Worm (Caenorhabditis elegans) whole organism, young adult: Measurements from ENCODE around the gene C18B2.4.

Experiments
- B0035.1 ChIP-seq: sonication (generic microtip); optimal IDR thresholded peaks from 2 replicates; lab custom pipeline; 2016; ENCODE audit warnings: missing genetic modification characterization, mild to moderate bottlenecking, missing compliant biosample characterization, missing genotype, missing genetic modification reagents
- F22D6.2 ChIP-seq: sonication (generic microtip); optimal IDR thresholded peaks from 2 replicates; lab custom pipeline; 2016; ENCODE audit warnings: mild to moderate bottlenecking, missing genetic modification characterization, missing compliant biosample characterization
- F49E8.2 ChIP-seq: sonication (generic microtip); optimal IDR thresholded peaks from 3 replicates; lab custom pipeline; 2017; ENCODE audit warnings: missing genetic modification characterization, mild to moderate bottlenecking, missing compliant biosample characterization, antibody characterized with exemption, moderate library complexity; ENCODE audit not compliant: insufficient read depth
- K12H6.12 ChIP-seq: fragments of 200-800 bp; sonication (Bioruptor generic); optimal IDR thresholded peaks from 2 replicates; lab custom pipeline; 2018; ENCODE audit warnings: mild to moderate bottlenecking, missing genetic modification characterization, missing compliant biosample characterization
- Y53G8AR.9 ChIP-seq: fragments of 200-800 bp; sonication (Bioruptor generic); conservative IDR thresholded peaks from 2 replicates; pipeline ENCODE4 v1.3.6; 2022; ENCODE audit warnings: missing genetic modification reagents, missing genetic modification characterization, missing compliant biosample characterization
- Y56A3A.18 ChIP-seq: fragments of 200-800 bp; sonication (Bioruptor generic); IDR thresholded peaks from 2 replicates; pipeline ENCODE4 v1.3.6; 2022; ENCODE audit warnings: missing genetic modification reagents, missing genetic modification characterization, missing compliant biosample characterization
- ama-1 ChIP-seq, 3 experiments: fragments of 150-350 bp in 1 of 3; sonication (generic microtip) in 2 of 3; optimal IDR thresholded peaks; 2 replicates each; lab custom pipeline; 2014 to 2018; ENCODE audit warnings: missing biosample characterization in 2 of 3, missing genetic modification characterization in 2 of 3, missing genetic modification reagents in 2 of 3
- attf-3 ChIP-seq: fragments of 200-800 bp; sonication (Bioruptor generic); conservative IDR thresholded peaks from 2 replicates; pipeline ENCODE4 v1.3.6; 2022; ENCODE audit warnings: missing genetic modification reagents, missing genetic modification characterization, missing compliant biosample characterization
- attf-5 ChIP-seq: fragments of 200-800 bp; sonication (Bioruptor generic); optimal IDR thresholded peaks from 2 replicates; lab custom pipeline; 2018; ENCODE audit warnings: mild to moderate bottlenecking, missing genetic modification characterization, missing compliant biosample characterization
- cebp-1 ChIP-seq, 2 experiments: fragments of 200-800 bp in 1 of 2; sonication (Bioruptor generic) in 1 of 2; sonication (generic microtip) in 1 of 2; IDR thresholded peaks in 1 of 2; optimal IDR thresholded peaks in 1 of 2; 2 replicates each; pipeline versions ENCODE4 v1.3.6 to Lab custom; 2017 to 2022; ENCODE audit warnings: missing compliant biosample characterization in 2 of 2, missing genetic modification characterization in 2 of 2, mild to moderate bottlenecking in 1 of 2, missing genetic modification reagents in 1 of 2, moderate library complexity in 1 of 2
- cebp-2 ChIP-seq: fragments of 200-800 bp; sonication (Bioruptor generic); IDR thresholded peaks from 2 replicates; pipeline ENCODE4 v1.3.6; 2022; ENCODE audit warnings: missing genetic modification characterization, missing compliant biosample characterization
- ceh-100 ChIP-seq: fragments of 200-800 bp; sonication (Bioruptor generic); IDR thresholded peaks from 2 replicates; pipeline ENCODE4 v1.3.6; 2022; ENCODE audit warnings: missing genetic modification reagents, missing genetic modification characterization, missing compliant biosample characterization
- ceh-91 ChIP-seq: fragments of 200-800 bp; sonication (Bioruptor generic); IDR thresholded peaks from 2 replicates; pipeline ENCODE4 v1.3.6; 2022; ENCODE audit warnings: missing genetic modification reagents, missing genetic modification characterization, missing compliant biosample characterization
- dpff-1 ChIP-seq: sonication (generic microtip); optimal IDR thresholded peaks from 2 replicates; lab custom pipeline; 2017; ENCODE audit warnings: mild to moderate bottlenecking, missing genetic modification characterization, missing compliant biosample characterization
- dpl-1 ChIP-seq: fragments of 150-350 bp; optimal IDR thresholded peaks from 2 replicates; lab custom pipeline; 2014; ENCODE audit warnings: missing biosample characterization, missing genetic modification reagents, missing genetic modification characterization
- egl-18 ChIP-seq: fragments of 200-800 bp; sonication (Bioruptor generic); IDR thresholded peaks from 2 replicates; pipeline ENCODE4 v1.3.6; 2022; ENCODE audit warnings: missing genetic modification reagents, missing genetic modification characterization, missing compliant biosample characterization
- ekl-4 ChIP-seq: fragments of 200-800 bp; sonication (Bioruptor generic); IDR thresholded peaks from 2 replicates; pipeline ENCODE4 v1.3.6; 2022; ENCODE audit warnings: missing genetic modification reagents, missing genetic modification characterization, missing compliant biosample characterization
- hlh-12 ChIP-seq: sonication (generic microtip); optimal IDR thresholded peaks from 2 replicates; lab custom pipeline; 2016; ENCODE audit warnings: missing genetic modification characterization, missing compliant biosample characterization
- hlh-26 ChIP-seq: fragments of 200-800 bp; sonication (Bioruptor generic); conservative IDR thresholded peaks from 2 replicates; pipeline ENCODE4 v1.3.6; 2022; ENCODE audit warnings: missing genetic modification reagents, missing genetic modification characterization, missing compliant biosample characterization
- hmg-1.2 ChIP-seq: fragments of 200-800 bp; sonication (Bioruptor generic); IDR thresholded peaks from 2 replicates; pipeline ENCODE4 v1.3.6; 2022; ENCODE audit warnings: missing genetic modification reagents, missing genetic modification characterization, missing compliant biosample characterization
- hmg-20 ChIP-seq: fragments of 200-800 bp; sonication (Bioruptor generic); IDR thresholded peaks from 2 replicates; pipeline ENCODE4 v1.3.6; 2022; ENCODE audit warnings: missing genetic modification reagents, missing genetic modification characterization, missing compliant biosample characterization
- let-607 ChIP-seq, 2 experiments: fragments of 200-800 bp in 1 of 2; sonication (Bioruptor generic) in 1 of 2; sonication (generic microtip) in 1 of 2; optimal IDR thresholded peaks; 2 replicates each; lab custom pipeline; 2016 to 2018; ENCODE audit warnings: mild to moderate bottlenecking in 2 of 2, missing compliant biosample characterization in 2 of 2, missing genetic modification characterization in 2 of 2, moderate library complexity in 2 of 2, missing genotype in 1 of 2
- lsy-27 ChIP-seq: sonication (generic microtip); optimal IDR thresholded peaks from 2 replicates; lab custom pipeline; 2017; ENCODE audit warnings: missing genetic modification characterization, mild to moderate bottlenecking, missing compliant biosample characterization, antibody characterized with exemption, missing genotype, borderline replicate concordance; ENCODE audit not compliant: insufficient read depth
- madf-3 ChIP-seq: fragments of 200-800 bp; sonication (Bioruptor generic); IDR thresholded peaks from 2 replicates; pipeline ENCODE4 v1.3.6; 2022; ENCODE audit warnings: missing genetic modification reagents, missing genetic modification characterization, missing compliant biosample characterization
- mxl-1 ChIP-seq: sonication (generic microtip); optimal IDR thresholded peaks from 2 replicates; lab custom pipeline; 2016; ENCODE audit warnings: missing genetic modification characterization, missing compliant biosample characterization
- nhr-80 ChIP-seq: sonication (generic microtip); optimal IDR thresholded peaks from 2 replicates; lab custom pipeline; 2016; ENCODE audit warnings: missing genetic modification characterization, missing compliant biosample characterization
- nhr-90 ChIP-seq: sonication (generic microtip); optimal IDR thresholded peaks from 2 replicates; lab custom pipeline; 2016; ENCODE audit warnings: missing genotype, mild to moderate bottlenecking, missing genetic modification characterization, missing compliant biosample characterization
- pbrm-1 ChIP-seq: fragments of 200-800 bp; sonication (Bioruptor generic); IDR thresholded peaks from 2 replicates; pipeline ENCODE4 v1.3.6; 2022; ENCODE audit warnings: missing genetic modification reagents, missing genetic modification characterization, missing compliant biosample characterization
- rpc-1 ChIP-seq, 2 experiments: fragments of 150-350 bp in 1 of 2; sonication (generic microtip) in 1 of 2; optimal IDR thresholded peaks; 2 replicates each; lab custom pipeline; 2014 to 2018; ENCODE audit warnings: missing biosample characterization in 1 of 2, missing genetic modification characterization in 1 of 2, missing genetic modification reagents in 1 of 2, missing genotype in 1 of 2
- snpc-1.1 ChIP-seq: sonication (generic microtip); optimal IDR thresholded peaks from 2 replicates; lab custom pipeline; 2017; ENCODE audit warnings: missing genetic modification characterization, mild to moderate bottlenecking, missing compliant biosample characterization, antibody characterized with exemption, moderate library complexity, missing genotype, missing genetic modification reagents; ENCODE audit not compliant: insufficient read depth
- snpc-4 ChIP-seq, 5 experiments: fragments of 150-350 bp in 1 of 5; sonication (generic microtip) in 4 of 5; optimal IDR thresholded peaks; 2 replicates each; lab custom pipeline; 2014 to 2018; ENCODE audit warnings: missing genetic modification characterization in 5 of 5, missing biosample characterization in 3 of 5, antibody characterized with exemption in 2 of 5, mild to moderate bottlenecking in 2 of 5, missing compliant biosample characterization in 2 of 5, missing genotype in 2 of 5, moderate library complexity in 2 of 5, missing genetic modification reagents in 1 of 5
- sptf-2 ChIP-seq: fragments of 200-800 bp; sonication (Bioruptor generic); optimal IDR thresholded peaks from 2 replicates; lab custom pipeline; 2018; ENCODE audit warnings: mild to moderate bottlenecking, missing genetic modification characterization, missing compliant biosample characterization
- tbx-9 ChIP-seq: sonication (generic microtip); optimal IDR thresholded peaks from 2 replicates; lab custom pipeline; 2016; ENCODE audit warnings: borderline replicate concordance, missing genetic modification characterization, inconsistent platforms, missing compliant biosample characterization
- xnd-1 ChIP-seq: sonication (generic microtip); optimal IDR thresholded peaks from 2 replicates; lab custom pipeline; 2016; ENCODE audit warnings: missing genotype, missing genetic modification reagents, missing genetic modification characterization, missing compliant biosample characterization
- ztf-22 ChIP-seq: fragments of 200-800 bp; sonication (Bioruptor generic); optimal IDR thresholded peaks from 2 replicates; lab custom pipeline; 2018; ENCODE audit warnings: mild to moderate bottlenecking, missing genetic modification characterization, moderate library complexity, missing compliant biosample characterization
- ztf-3 ChIP-seq: fragments of 200-800 bp; sonication (Bioruptor generic); optimal IDR thresholded peaks from 2 replicates; lab custom pipeline; 2018; ENCODE audit warnings: mild to moderate bottlenecking, missing genetic modification characterization, missing compliant biosample characterization

C18B2.4 gene

ce11 chrX:3581813-3582212, 23.7 kb downstream of the C18B2.4 start:
- TF ChIP-seq nhr-90 (tag; lab: Kevin White, UChicago) (no peak), dpff-1 (tag; lab: Kevin White, UChicago) (no peak), ceh-100 (GFP tag; lab: Robert Waterston, UW) (no peak), ztf-22 (GFP tag; lab: Kevin White, UChicago) (no peak), hmg-20 (GFP tag; lab: Robert Waterston, UW) (no peak), ekl-4 (GFP tag; lab: Robert Waterston, UW) (no peak), hlh-26 (no peak), K12H6.12 (tag; lab: Kevin White, UChicago) (no peak), F22D6.2 (tag; lab: Kevin White, UChicago) (no peak), tbx-9 (tag; lab: Kevin White, UChicago) (no peak)

ce11 chrX:3576239-3576638, 29.3 kb downstream of the C18B2.4 start, which contains the start of gene ckc-1:
TSS of gene ckc-1 (plus strand) at chrX:3576606.
- TF ChIP-seq let-607 (tag; optimal IDR thresholded peaks at IDR 0.05; lab: Kevin White, UChicago) (peak in 1 of 2 experiments; percentile 11), mxl-1 (tag; lab: Kevin White, UChicago) (no peak), nhr-80 (tag; lab: Kevin White, UChicago) (peak; percentile 93), attf-3 (GFP tag; lab: Robert Waterston, UW) (no peak), lsy-27 (tag; lab: Kevin White, UChicago) (no peak), B0035.1 (no peak), egl-18 (no peak), hmg-1.2 (GFP tag; lab: Robert Waterston, UW) (0 out of 2 replicates have a peak, but pooled peaks have one; percentile 18), snpc-1.1 (tag; lab: Kevin White, UChicago) (no peak), ama-1 (optimal IDR thresholded peaks at IDR 0.05; lab: Kevin White, UChicago) (no peak), ama-1 (GFP tag; optimal IDR thresholded peaks at IDR 0.05; lab: Kevin White, UChicago) (no peak)

- TF ChIP-seq madf-3 (GFP tag; lab: Robert Waterston, UW) (no peak), lsy-27 (tag; lab: Kevin White, UChicago) (no peak), Y56A3A.18 (no peak), ztf-3 (GFP tag; lab: Kevin White, UChicago) (no peak), F49E8.2 (tag; lab: Kevin White, UChicago) (no peak), rpc-1 (optimal IDR thresholded peaks at IDR 0.05; lab: Kevin White, UChicago) (no peak), rpc-1 (tag; optimal IDR thresholded peaks at IDR 0.05; lab: Kevin White, UChicago) (no peak), sptf-2 (GFP tag; lab: Kevin White, UChicago) (no peak), cebp-2 (no peak), pbrm-1 (GFP tag; lab: Robert Waterston, UW) (no peak), snpc-4 (GFP tag; optimal IDR thresholded peaks at IDR 0.05; lab: Kevin White, UChicago) (no peak), snpc-4 (tag; optimal IDR thresholded peaks at IDR 0.05; lab: Kevin White, UChicago) (no peak), Y53G8AR.9 (GFP tag; lab: Robert Waterston, UW) (no peak), attf-5 (no peak), K12H6.12 (tag; lab: Kevin White, UChicago) (no peak), dpl-1 (no peak), xnd-1 (tag; lab: Kevin White, UChicago) (no peak), ceh-91 (GFP tag; lab: Robert Waterston, UW) (no peak), cebp-1 (GFP tag; IDR thresholded peaks at IDR 0.05; lab: Robert Waterston, UW) (no peak), cebp-1 (tag; optimal IDR thresholded peaks at IDR 0.05; lab: Kevin White, UChicago) (no peak), hlh-12 (no peak), hmg-20 (GFP tag; lab: Robert Waterston, UW) (no peak), hmg-1.2 (GFP tag; lab: Robert Waterston, UW) (no peak)
- TF ChIP-seq, all 124 proteins: peak for 0
Observed at ce11 chrX:3573482-3573881, 32.1 kb downstream of the C18B2.4 start, which contains the start of gene T27A10.5. TSS of gene T27A10.5 (minus strand) at chrX:3573582.
